Fruit fly (Drosophila melanogaster) whole organism, wandering third instar larva: Measurements from ENCODE around the gene CG14913.
A peak's percentile ranks its signal among the peaks of the same experiment; 100 is the strongest.

ENCODE experiments used
- Abd-B ChIP-seq: fragments of >200 bp; optimal IDR thresholded peaks from 2 replicates; lab custom pipeline; 2017; ENCODE audit warnings: missing biosample characterization, missing genetic modification characterization
- CG32264 ChIP-seq: fragments of 200-800 bp; sonication (Bioruptor generic); optimal IDR thresholded peaks from 2 replicates; lab custom pipeline; 2016; ENCODE audit warnings: missing biosample characterization, missing genetic modification characterization
- CG9705 ChIP-seq: fragments of 200-800 bp; sonication (Bioruptor generic); optimal IDR thresholded peaks from 2 replicates; lab custom pipeline; 2018; ENCODE audit warnings: missing biosample characterization, mild to moderate bottlenecking, missing genetic modification characterization
- CrebA ChIP-seq: fragments of 200-800 bp; sonication (Bioruptor generic); optimal IDR thresholded peaks from 2 replicates; lab custom pipeline; 2016; ENCODE audit warnings: missing biosample characterization, mild to moderate bottlenecking, missing genetic modification characterization, borderline replicate concordance
- Dfd ChIP-seq: fragments of >200 bp; optimal IDR thresholded peaks from 2 replicates; lab custom pipeline; 2017; ENCODE audit warnings: missing biosample characterization, missing genetic modification characterization
- Dif ChIP-seq: fragments of 200-275, 200-300 bp; sonication (Bioruptor generic); optimal IDR thresholded peaks from 2 replicates; lab custom pipeline; 2018; ENCODE audit warnings: missing biosample characterization, missing genetic modification characterization; ENCODE audit not compliant: partially characterized antibody
- GATAd ChIP-seq: sonication (Bioruptor generic); optimal IDR thresholded peaks from 2 replicates; lab custom pipeline; 2016; ENCODE audit warnings: missing biosample characterization, missing genetic modification characterization
- HLH106 ChIP-seq: fragments of 200-800 bp; optimal IDR thresholded peaks from 3 replicates; lab custom pipeline; 2019; ENCODE audit warnings: missing biosample characterization, mild to moderate bottlenecking, missing genetic modification characterization, moderate library complexity
- Hnf4 ChIP-seq: fragments of 200-800 bp; sonication (Bioruptor generic); optimal IDR thresholded peaks from 2 replicates; lab custom pipeline; 2016; ENCODE audit warnings: missing biosample characterization, mild to moderate bottlenecking, missing genetic modification characterization
- Hr78 ChIP-seq: fragments of >200 bp; optimal IDR thresholded peaks from 2 replicates; lab custom pipeline; 2017; ENCODE audit warnings: missing biosample characterization, missing genetic modification characterization
- Hr83 ChIP-seq: fragments of 200-300 bp; sonication (Bioruptor generic); optimal IDR thresholded peaks from 2 replicates; lab custom pipeline; 2016; ENCODE audit warnings: missing biosample characterization, mild to moderate bottlenecking, missing genetic modification characterization, moderate library complexity; ENCODE audit not compliant: poor library complexity, severe bottlenecking
- Jra ChIP-seq: sonication (Bioruptor generic); optimal IDR thresholded peaks from 2 replicates; lab custom pipeline; 2016; ENCODE audit warnings: missing biosample characterization, missing genetic modification characterization
- Mio ChIP-seq: sonication (Bioruptor generic); optimal IDR thresholded peaks from 2 replicates; lab custom pipeline; 2016; ENCODE audit warnings: missing biosample characterization, missing genetic modification characterization
- Myc ChIP-seq: fragments of >200 bp; optimal IDR thresholded peaks from 2 replicates; lab custom pipeline; 2017
- N ChIP-seq: fragments of >200 bp; optimal IDR thresholded peaks from 2 replicates; lab custom pipeline; 2018; ENCODE audit warnings: missing biosample characterization, missing external identifiers, missing genetic modification characterization
- OdsH ChIP-seq: fragments of 200-800 bp; sonication (Bioruptor generic); optimal IDR thresholded peaks from 2 replicates; lab custom pipeline; 2016; ENCODE audit warnings: missing biosample characterization, mild to moderate bottlenecking, missing genetic modification characterization
- Rel ChIP-seq, 2 experiments: fragments of 200-800 bp; sonication (Bioruptor generic) in 1 of 2; optimal IDR thresholded peaks; 2 replicates in 1 of 2; 3 replicates in 1 of 2; lab custom pipeline; 2016 to 2019; ENCODE audit warnings: mild to moderate bottlenecking in 2 of 2, missing biosample characterization in 2 of 2, missing genetic modification characterization in 2 of 2, moderate library complexity in 1 of 2
- Sp1 ChIP-seq: fragments of 200-800 bp; sonication (Bioruptor generic); optimal IDR thresholded peaks from 3 replicates; lab custom pipeline; 2019; ENCODE audit warnings: missing biosample characterization, mild to moderate bottlenecking, missing genetic modification characterization, moderate library complexity
- Vsx2 ChIP-seq: fragments of 200-300, 225-300 bp; sonication (Bioruptor generic); optimal IDR thresholded peaks from 2 replicates; lab custom pipeline; 2018; ENCODE audit warnings: missing biosample characterization, missing genetic modification characterization; ENCODE audit not compliant: partially characterized antibody
- br ChIP-seq: fragments of 200-800 bp; sonication (Bioruptor generic); optimal IDR thresholded peaks from 2 replicates; lab custom pipeline; 2016; ENCODE audit warnings: missing biosample characterization, missing genetic modification characterization
- brk ChIP-seq: fragments of 200-800 bp; sonication (Bioruptor generic); optimal IDR thresholded peaks from 2 replicates; lab custom pipeline; 2016; ENCODE audit warnings: missing biosample characterization, mild to moderate bottlenecking, missing genetic modification characterization
- dl ChIP-seq, 2 experiments: fragments of 175-275, 200-275 bp in 1 of 2; fragments of 200-275 bp in 1 of 2; sonication (Bioruptor generic); optimal IDR thresholded peaks; lab custom pipeline; 2018; ENCODE audit warnings: mild to moderate bottlenecking in 2 of 2, missing biosample characterization in 2 of 2, missing genetic modification characterization in 2 of 2, moderate library complexity in 2 of 2; ENCODE audit not compliant: partially characterized antibody in 2 of 2, insufficient read depth in 1 of 2
- dmrt93B ChIP-seq: fragments of 200-800 bp; sonication (Bioruptor generic); optimal IDR thresholded peaks from 2 replicates; lab custom pipeline; 2018; ENCODE audit warnings: missing biosample characterization, mild to moderate bottlenecking, missing genetic modification characterization
- dsf ChIP-seq: sonication (Bioruptor generic); optimal IDR thresholded peaks from 2 replicates; lab custom pipeline; 2016; ENCODE audit warnings: missing biosample characterization, missing genetic modification characterization, borderline replicate concordance
- ey ChIP-seq: fragments of 200-800 bp; sonication (Bioruptor generic); optimal IDR thresholded peaks from 2 replicates; lab custom pipeline; 2016; ENCODE audit warnings: missing biosample characterization, missing genetic modification characterization
- foxo ChIP-seq, 2 experiments: fragments of 200-800 bp; sonication (Bioruptor generic); optimal IDR thresholded peaks; 2 replicates in 1 of 2; 3 replicates in 1 of 2; lab custom pipeline; 2016 to 2017; ENCODE audit warnings: missing biosample characterization in 2 of 2, missing genetic modification characterization in 2 of 2
- fru ChIP-seq: fragments of 200-800 bp; sonication (Bioruptor generic); optimal IDR thresholded peaks from 3 replicates; lab custom pipeline; 2016; ENCODE audit warnings: missing biosample characterization, mild to moderate bottlenecking, missing genetic modification characterization
- h ChIP-seq: fragments of 200-800 bp; sonication (Bioruptor generic); optimal IDR thresholded peaks from 3 replicates; lab custom pipeline; 2016; ENCODE audit warnings: missing biosample characterization, mild to moderate bottlenecking, missing genetic modification characterization
- jim ChIP-seq: fragments of 175-275, 200-325 bp; sonication (Bioruptor generic); optimal IDR thresholded peaks from 2 replicates; lab custom pipeline; 2016; ENCODE audit warnings: missing biosample characterization, mild to moderate bottlenecking, missing genetic modification characterization
- lola ChIP-seq: fragments of >200 bp; optimal IDR thresholded peaks from 2 replicates; lab custom pipeline; 2017; ENCODE audit warnings: missing biosample characterization, missing genetic modification characterization
- pan ChIP-seq: fragments of >200 bp; optimal IDR thresholded peaks from 2 replicates; lab custom pipeline; 2017
- psq ChIP-seq: fragments of 200-800 bp; sonication (Bioruptor generic); optimal IDR thresholded peaks from 3 replicates; lab custom pipeline; 2017; ENCODE audit warnings: missing biosample characterization, mild to moderate bottlenecking, missing genetic modification characterization, moderate library complexity
- rgr ChIP-seq: fragments of 200-800 bp; sonication (Bioruptor generic); optimal IDR thresholded peaks from 3 replicates; lab custom pipeline; 2016; ENCODE audit warnings: missing biosample characterization, mild to moderate bottlenecking, missing genetic modification characterization
- sage ChIP-seq: fragments of 200-800 bp; sonication (Bioruptor generic); optimal IDR thresholded peaks from 2 replicates; lab custom pipeline; 2016; ENCODE audit warnings: missing biosample characterization, mild to moderate bottlenecking, missing genetic modification characterization
- sv ChIP-seq: fragments of 200-800 bp; sonication (Bioruptor generic); optimal IDR thresholded peaks from 3 replicates; lab custom pipeline; 2016; ENCODE audit warnings: missing biosample characterization, missing genetic modification characterization
- tai ChIP-seq: sonication (Bioruptor generic); optimal IDR thresholded peaks from 2 replicates; lab custom pipeline; 2016; ENCODE audit warnings: missing biosample characterization, missing genetic modification characterization
- usp ChIP-seq: fragments of >200 bp; optimal IDR thresholded peaks from 2 replicates; lab custom pipeline; 2017; ENCODE audit warnings: missing biosample characterization, missing genetic modification characterization
- woc ChIP-seq: sonication (Bioruptor generic); optimal IDR thresholded peaks from 2 replicates; lab custom pipeline; 2016; ENCODE audit warnings: missing biosample characterization, mild to moderate bottlenecking, missing genetic modification characterization

CG14913 gene

DNA sequence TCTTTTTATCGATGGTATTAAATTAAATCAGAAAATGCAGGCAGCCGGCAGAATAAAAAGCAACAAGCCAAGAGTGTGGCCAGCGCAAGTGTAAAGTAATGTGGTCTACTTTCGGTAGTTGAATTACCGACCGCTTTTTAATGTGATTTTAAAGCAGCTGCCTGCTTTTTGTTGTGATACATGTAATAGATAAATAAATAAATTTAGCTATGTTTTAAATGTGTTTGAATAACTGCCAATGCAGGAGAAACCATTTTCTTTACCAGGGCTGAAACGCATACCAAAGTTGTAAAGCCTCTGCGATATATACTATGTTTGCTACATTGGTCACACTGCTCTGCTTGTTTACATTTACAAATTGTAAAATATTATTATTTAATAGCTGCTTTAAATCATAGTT is 46.7 kb upstream of the CG14913 start, which contains the start of the genes Tmem214 and YL-1:
Tmem214 (minus strand) TSS at position 142 of the 400 bp plus-strand sequence.
YL-1 (plus strand) TSS at position 310 of the 400 bp plus-strand sequence.
- TF ChIP-seq Rel (GFP tag; optimal IDR thresholded peaks at IDR 0.05; lab: Kevin White, UChicago) (no peak), Rel (tag; optimal IDR thresholded peaks at IDR 0.05; lab: Kevin White, UChicago) (peak; percentile 33), Dif (GFP tag; lab: Kevin White, UChicago) (no peak), sv (GFP tag; lab: Kevin White, UChicago) (no peak), Hr78 (no peak), pan (lab: Kevin White, UChicago) (no peak), Sp1 (GFP tag; lab: Kevin White, UChicago) (peak; percentile 8), CG9705 (GFP tag; lab: Kevin White, UChicago) (no peak), Hnf4 (GFP tag; lab: Kevin White, UChicago) (peak; percentile 28), h (GFP tag; lab: Kevin White, UChicago) (peak; percentile 2), Myc (lab: Kevin White, UChicago) (peak; percentile 16), Mio (GFP tag; lab: Kevin White, UChicago) (no peak), tai (GFP tag; lab: Kevin White, UChicago) (no peak), Abd-B (no peak)

DNA sequence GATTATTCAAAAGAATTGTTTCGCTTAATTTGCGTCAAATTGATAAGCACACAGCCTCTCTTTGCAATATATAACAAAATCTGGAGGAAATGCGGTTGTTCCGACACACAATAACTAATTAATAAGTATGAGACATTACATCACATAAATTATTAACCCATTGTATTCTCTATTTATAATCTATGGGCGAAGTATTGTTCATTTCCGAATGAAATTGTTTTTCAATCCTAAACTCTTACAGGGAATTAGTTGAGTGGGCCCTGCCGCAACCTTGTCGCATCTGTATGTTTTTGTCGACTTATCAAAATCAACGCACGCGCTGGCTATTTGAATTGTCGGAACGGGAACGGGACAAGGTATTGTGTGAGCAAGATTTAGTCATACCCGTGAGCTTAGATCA is 44.6 kb upstream of the CG14913 start, which contains the start of gene CG16743:
CG16743 (plus strand) TSS at position 57 of the 400 bp plus-strand sequence.
- TF ChIP-seq HLH106 (tag; lab: Kevin White, UChicago) = peak; percentile 72
- no peak for TF ChIP-seq Myc (lab: Kevin White, UChicago)
- TF ChIP-seq foxo (GFP tag; optimal IDR thresholded peaks at IDR 0.05; lab: Kevin White, UChicago) = peak in 1 of 2 experiments; percentile 70
- TF ChIP-seq Hnf4 (GFP tag; lab: Kevin White, UChicago) = peak; percentile 46
- TF ChIP-seq dl (GFP tag; optimal IDR thresholded peaks at IDR 0.05; lab: Kevin White, UChicago; ENCODE audit: insufficient read depth in 1 of 2, partially characterized antibody in 2 of 2) = no peak
- peak; percentile 77 for TF ChIP-seq ey
- no peak for TF ChIP-seq pan (lab: Kevin White, UChicago)
- peak; percentile 54 for TF ChIP-seq psq (GFP tag; lab: Kevin White, UChicago)
- no peak for TF ChIP-seq usp (GFP tag; lab: Kevin White, UChicago)
- TF ChIP-seq h (GFP tag; lab: Kevin White, UChicago) = peak; percentile 79
- TF ChIP-seq N = no peak
- no peak for TF ChIP-seq Hr78
- peak; percentile 43 for TF ChIP-seq OdsH (GFP tag; lab: Kevin White, UChicago)
- TF ChIP-seq Dfd (GFP tag; lab: Kevin White, UChicago) = no peak
- no peak for TF ChIP-seq sv (GFP tag; lab: Kevin White, UChicago)
- TF ChIP-seq rgr (GFP tag; lab: Kevin White, UChicago) = peak; percentile 80
- no peak for TF ChIP-seq Dif (GFP tag; lab: Kevin White, UChicago)
- no peak for TF ChIP-seq br (GFP tag; lab: Kevin White, UChicago)
- TF ChIP-seq Jra = no peak
- TF ChIP-seq dsf = no peak
- no peak for TF ChIP-seq woc
- TF ChIP-seq tai (GFP tag; lab: Kevin White, UChicago) = no peak
- TF ChIP-seq dmrt93B = no peak
- TF ChIP-seq Mio (GFP tag; lab: Kevin White, UChicago) = no peak
- peak; percentile 24 for TF ChIP-seq CG32264 (GFP tag; lab: Kevin White, UChicago)
- no peak for TF ChIP-seq lola
- TF ChIP-seq Rel (GFP tag; optimal IDR thresholded peaks at IDR 0.05; lab: Kevin White, UChicago) = no peak
- no peak for TF ChIP-seq Rel (tag; optimal IDR thresholded peaks at IDR 0.05; lab: Kevin White, UChicago)
- peak; percentile 62 for TF ChIP-seq Sp1 (GFP tag; lab: Kevin White, UChicago)
- TF ChIP-seq CG9705 (GFP tag; lab: Kevin White, UChicago) = no peak
- no peak for TF ChIP-seq Vsx2 (GFP tag; lab: Kevin White, UChicago)
- no peak for TF ChIP-seq GATAd (GFP tag; lab: Kevin White, UChicago)
- TF ChIP-seq CrebA = no peak
- TF ChIP-seq Abd-B = no peak
- no peak for TF ChIP-seq jim (GFP tag; lab: Kevin White, UChicago)
- TF ChIP-seq Hr83 (GFP tag; lab: Kevin White, UChicago) = no peak
- peak; percentile 77 for TF ChIP-seq fru (GFP tag; lab: Kevin White, UChicago)
- TF ChIP-seq brk = no peak
- no peak for TF ChIP-seq sage
